Worm (Caenorhabditis elegans) whole organism, L1 larva: Measurements from ENCODE around the gene F53C3.8.

Experiments
- C04F5.9 ChIP-seq: sonication (generic microtip); optimal IDR thresholded peaks from 2 replicates; lab custom pipeline; 2016; ENCODE audit warnings: missing genetic modification characterization, missing compliant biosample characterization
- C16A3.4 ChIP-seq: fragments of 150-350 bp; optimal IDR thresholded peaks from 2 replicates; lab custom pipeline; 2014; ENCODE audit warnings: missing biosample characterization, missing genetic modification characterization
- C34B4.2 ChIP-seq: sonication (generic microtip); optimal IDR thresholded peaks from 2 replicates; lab custom pipeline; 2017; ENCODE audit warnings: mild to moderate bottlenecking, missing genetic modification characterization, missing compliant biosample characterization
- F16B12.6 ChIP-seq: fragments of 150-350 bp; optimal IDR thresholded peaks from 2 replicates; lab custom pipeline; 2014; ENCODE audit warnings: missing biosample characterization, missing genetic modification characterization
- alr-1 ChIP-seq: fragments of 200-800 bp; sonication (Bioruptor generic); optimal IDR thresholded peaks from 2 replicates; lab custom pipeline; 2018; ENCODE audit warnings: borderline replicate concordance, mild to moderate bottlenecking, missing genetic modification characterization, missing compliant biosample characterization
- aly-2 ChIP-seq: fragments of 150-350 bp; optimal IDR thresholded peaks from 2 replicates; lab custom pipeline; 2014; ENCODE audit warnings: missing biosample characterization, missing genetic modification characterization
- blmp-1 ChIP-seq: fragments of 150-350 bp; optimal IDR thresholded peaks from 2 replicates; lab custom pipeline; 2014; ENCODE audit warnings: missing biosample characterization, missing genetic modification characterization
- ceh-63 ChIP-seq: fragments of 200-800 bp; sonication (Bioruptor generic); optimal IDR thresholded peaks from 2 replicates; lab custom pipeline; 2018; ENCODE audit warnings: mild to moderate bottlenecking, missing genetic modification characterization, missing compliant biosample characterization
- ceh-8 ChIP-seq: fragments of 200-800 bp; sonication (Bioruptor generic); optimal IDR thresholded peaks from 2 replicates; lab custom pipeline; 2018; ENCODE audit warnings: mild to moderate bottlenecking, missing genetic modification characterization, moderate library complexity, missing compliant biosample characterization
- ceh-82 ChIP-seq, 3 experiments: fragments of 150-350 bp in 1 of 3; sonication (generic microtip) in 2 of 3; optimal IDR thresholded peaks; 2 replicates each; lab custom pipeline; 2014 to 2017; ENCODE audit warnings: missing biosample characterization in 3 of 3, missing genetic modification characterization in 3 of 3
- ceh-90 ChIP-seq: sonication (generic microtip); optimal IDR thresholded peaks from 2 replicates; lab custom pipeline; 2016; ENCODE audit warnings: missing genetic modification characterization, missing compliant biosample characterization
- dpl-1 ChIP-seq, 3 experiments: fragments of 150-350 bp in 2 of 3; sonication (generic microtip) in 1 of 3; optimal IDR thresholded peaks; 2 replicates each; lab custom pipeline; 2014 to 2017; ENCODE audit warnings: missing biosample characterization in 3 of 3, missing genetic modification characterization in 3 of 3, missing genetic modification reagents in 3 of 3
- dsc-1 ChIP-seq: sonication (generic microtip); optimal IDR thresholded peaks from 2 replicates; lab custom pipeline; 2016; ENCODE audit warnings: mild to moderate bottlenecking, missing genetic modification characterization, missing compliant biosample characterization
- efl-1 ChIP-seq, 4 experiments: fragments of 150-350 bp; optimal IDR thresholded peaks in 3 of 4; peaks in 1 of 4; 1 replicate in 1 of 4; 2 replicates in 3 of 4; lab custom pipeline; 2014; ENCODE audit warnings: missing biosample characterization in 2 of 4, missing genetic modification characterization in 2 of 4, missing genetic modification reagents in 2 of 4
- elt-2 ChIP-seq: sonication (generic microtip); optimal IDR thresholded peaks from 2 replicates; lab custom pipeline; 2016; ENCODE audit warnings: missing genetic modification characterization, mild to moderate bottlenecking, inconsistent platforms, missing compliant biosample characterization, missing genetic modification reagents
- elt-3 ChIP-seq, 6 experiments: fragments of 150-350 bp in 1 of 6; sonication (generic microtip); optimal IDR thresholded peaks; 2 replicates each; lab custom pipeline; 2017 to 2018; ENCODE audit warnings: missing biosample characterization in 6 of 6, missing genetic modification characterization in 6 of 6, inconsistent platforms in 1 of 6
- fkh-10 ChIP-seq: sonication (generic microtip); optimal IDR thresholded peaks from 2 replicates; lab custom pipeline; 2017; ENCODE audit warnings: missing biosample characterization, missing genetic modification reagents, missing genetic modification characterization
- fkh-8 ChIP-seq: sonication (generic microtip); optimal IDR thresholded peaks from 2 replicates; lab custom pipeline; 2016; ENCODE audit warnings: mild to moderate bottlenecking, missing genetic modification characterization, missing compliant biosample characterization
- grh-1 ChIP-seq: fragments of 200-800 bp; sonication (Bioruptor generic); IDR thresholded peaks from 2 replicates; pipeline ENCODE4 v1.3.6; 2022; ENCODE audit warnings: missing genetic modification reagents, missing genetic modification characterization, missing compliant biosample characterization
- hlh-4 ChIP-seq: sonication (generic microtip); optimal IDR thresholded peaks from 2 replicates; lab custom pipeline; 2016; ENCODE audit warnings: mild to moderate bottlenecking, missing genetic modification characterization, missing compliant biosample characterization
- hpl-2 ChIP-seq: fragments of 150-350 bp; optimal IDR thresholded peaks from 2 replicates; lab custom pipeline; 2014; ENCODE audit warnings: missing biosample characterization, missing genetic modification reagents, missing genetic modification characterization
- lin-14 ChIP-seq: fragments of 200-800 bp; sonication (Bioruptor generic); optimal IDR thresholded peaks from 2 replicates; lab custom pipeline; 2018; ENCODE audit warnings: mild to moderate bottlenecking, missing genetic modification characterization, moderate library complexity, missing compliant biosample characterization
- mab-9 ChIP-seq: fragments of 200-800 bp; sonication (Bioruptor generic); IDR thresholded peaks from 2 replicates; pipeline ENCODE4 v1.3.6; 2022; ENCODE audit warnings: missing genetic modification reagents, missing genetic modification characterization, missing compliant biosample characterization
- mep-1 ChIP-seq: fragments of 150-350 bp; optimal IDR thresholded peaks from 2 replicates; lab custom pipeline; 2014; ENCODE audit warnings: missing biosample characterization, missing genetic modification characterization
- nhr-237 ChIP-seq: fragments of 150-350 bp; optimal IDR thresholded peaks from 2 replicates; lab custom pipeline; 2014; ENCODE audit warnings: missing biosample characterization, missing genetic modification characterization
- nhr-47 ChIP-seq: sonication (generic microtip); optimal IDR thresholded peaks from 2 replicates; lab custom pipeline; 2016; ENCODE audit warnings: mild to moderate bottlenecking, missing genetic modification characterization, moderate library complexity, missing compliant biosample characterization
- nhr-71 ChIP-seq: sonication (generic microtip); optimal IDR thresholded peaks from 2 replicates; lab custom pipeline; 2016; ENCODE audit warnings: mild to moderate bottlenecking, missing genetic modification characterization, moderate library complexity, missing compliant biosample characterization
- nhr-77 ChIP-seq: fragments of 150-350 bp; optimal IDR thresholded peaks from 2 replicates; lab custom pipeline; 2014; ENCODE audit warnings: missing biosample characterization, missing genetic modification characterization
- snpc-4 ChIP-seq: fragments of 150-350 bp; optimal IDR thresholded peaks from 2 replicates; lab custom pipeline; 2014; ENCODE audit warnings: missing biosample characterization, missing genetic modification characterization
- snu-23 ChIP-seq: sonication (generic microtip); optimal IDR thresholded peaks from 2 replicates; lab custom pipeline; 2016; ENCODE audit warnings: missing genetic modification characterization, missing compliant biosample characterization
- sox-4 ChIP-seq: sonication (generic microtip); optimal IDR thresholded peaks from 2 replicates; lab custom pipeline; 2016; ENCODE audit warnings: missing genetic modification characterization, missing compliant biosample characterization
- sptf-1 ChIP-seq: fragments of 150-350 bp; optimal IDR thresholded peaks from 2 replicates; lab custom pipeline; 2014; ENCODE audit warnings: missing biosample characterization, missing genetic modification characterization
- swsn-7 ChIP-seq: sonication (generic microtip); optimal IDR thresholded peaks from 2 replicates; lab custom pipeline; 2016; ENCODE audit warnings: missing genetic modification characterization, missing compliant biosample characterization
- tbx-2 ChIP-seq: sonication (generic microtip); optimal IDR thresholded peaks from 2 replicates; lab custom pipeline; 2016; ENCODE audit warnings: missing genetic modification characterization, missing compliant biosample characterization
- unc-86 ChIP-seq: sonication (generic microtip); optimal IDR thresholded peaks from 2 replicates; lab custom pipeline; 2016; ENCODE audit warnings: missing genetic modification characterization, missing compliant biosample characterization
- unc-98 ChIP-seq: fragments of 200-800 bp; sonication (Bioruptor generic); IDR thresholded peaks from 2 replicates; pipeline ENCODE4 v1.3.6; 2022; ENCODE audit warnings: missing genetic modification characterization, missing compliant biosample characterization
- vab-15 ChIP-seq: sonication (generic microtip); optimal IDR thresholded peaks from 2 replicates; lab custom pipeline; 2017; ENCODE audit warnings: missing genotype, mild to moderate bottlenecking, missing genetic modification characterization, missing compliant biosample characterization
- zag-1 ChIP-seq: fragments of 150-350 bp; optimal IDR thresholded peaks from 2 replicates; lab custom pipeline; 2014; ENCODE audit warnings: missing biosample characterization, missing genetic modification characterization
- zip-4 ChIP-seq: fragments of 200-800 bp; sonication (Bioruptor generic); optimal IDR thresholded peaks from 2 replicates; lab custom pipeline; 2018; ENCODE audit warnings: mild to moderate bottlenecking, missing genetic modification characterization, moderate library complexity, missing compliant biosample characterization
- ztf-4 ChIP-seq: fragments of 150-350 bp; optimal IDR thresholded peaks from 2 replicates; lab custom pipeline; 2014; ENCODE audit warnings: missing biosample characterization, missing genetic modification characterization

The F53C3.8 gene

DNA sequence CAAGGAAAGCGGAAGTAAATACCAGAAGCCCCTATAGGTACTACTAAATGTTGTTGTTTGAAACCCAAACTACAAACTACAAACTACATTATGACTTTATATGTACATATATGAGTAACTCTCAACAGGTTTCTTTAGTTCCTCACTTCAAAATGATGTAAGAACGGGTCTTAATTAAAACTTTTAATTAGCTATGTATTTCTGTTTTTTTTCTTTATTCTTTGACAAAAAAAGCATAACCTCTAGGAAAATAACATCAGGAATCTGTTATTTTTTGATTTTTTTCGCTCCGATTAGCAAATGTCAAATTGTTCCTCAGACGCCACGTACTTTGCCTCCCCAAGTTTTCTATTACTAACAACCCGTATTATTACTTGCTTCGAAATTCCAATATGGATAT lies 12.9 kb upstream of the F53C3.8 start, which contains the start of gene srh-250:
srh-250 (plus strand) TSS at position 301 of the 400 bp plus-strand sequence.
- no peak for TF ChIP-seq C16A3.4 (tag; lab: Kevin White, UChicago)
- TF ChIP-seq elt-2, result no peak
- TF ChIP-seq swsn-7 (tag; lab: Kevin White, UChicago), result no peak
- TF ChIP-seq fkh-10 (GFP tag; lab: Kevin White, UChicago), result no peak
- TF ChIP-seq hlh-4, result no peak
- TF ChIP-seq hpl-2 (GFP tag; lab: Kevin White, UChicago), result no peak
- TF ChIP-seq snpc-4 (tag; lab: Kevin White, UChicago), result no peak
- no peak for TF ChIP-seq unc-86
- no peak for TF ChIP-seq mep-1 (tag; lab: Kevin White, UChicago)
- TF ChIP-seq elt-3 (tag; optimal IDR thresholded peaks at IDR 0.05; lab: Kevin White, UChicago), result no peak
- TF ChIP-seq nhr-47 (tag; lab: Kevin White, UChicago), result no peak
- TF ChIP-seq nhr-71 (tag; lab: Kevin White, UChicago), result no peak
- TF ChIP-seq dsc-1 (tag; lab: Kevin White, UChicago), result no peak
- no peak for TF ChIP-seq ceh-63 (GFP tag; lab: Kevin White, UChicago)
- TF ChIP-seq mab-9 (GFP tag; lab: Robert Waterston, UW), result no peak
- no peak for TF ChIP-seq C04F5.9 (tag; lab: Kevin White, UChicago)
- TF ChIP-seq, all 84 proteins: peak for 0

ce11 chrII:3879945-3880344 lies 11.3 kb upstream of the F53C3.8 start, which contains the start of gene nhr-166:
nhr-166 (plus strand) TSS chrII:3880245.
- no peak for TF ChIP-seq ceh-82 (tag; optimal IDR thresholded peaks at IDR 0.05; lab: Kevin White, UChicago)
- no peak for TF ChIP-seq sptf-1 (tag; lab: Kevin White, UChicago)
- no peak for TF ChIP-seq dpl-1 (GFP tag; optimal IDR thresholded peaks at IDR 0.05; lab: Kevin White, UChicago)
- TF ChIP-seq zip-4 (GFP tag; lab: Kevin White, UChicago), result no peak
- TF ChIP-seq snu-23 (GFP tag; lab: Kevin White, UChicago), result no peak
- no peak for TF ChIP-seq F16B12.6 (tag; lab: Kevin White, UChicago)
- no peak for TF ChIP-seq ceh-90
- no peak for TF ChIP-seq lin-14 (GFP tag; lab: Kevin White, UChicago)
- TF ChIP-seq grh-1, result no peak
- no peak for TF ChIP-seq nhr-77
- no peak for TF ChIP-seq efl-1 (optimal IDR thresholded peaks at IDR 0.05; lab: Kevin White, UChicago)
- TF ChIP-seq efl-1 (GFP tag; optimal IDR thresholded peaks at IDR 0.05 in 1 of 2; lab: Kevin White, UChicago), result no peak
- no peak for TF ChIP-seq dsc-1 (tag; lab: Kevin White, UChicago)
- TF ChIP-seq fkh-8, result no peak
- TF ChIP-seq alr-1, result no peak
- TF ChIP-seq mab-9 (GFP tag; lab: Robert Waterston, UW), result no peak
- TF ChIP-seq blmp-1 (tag; lab: Kevin White, UChicago), result no peak
- TF ChIP-seq nhr-237 (tag; lab: Kevin White, UChicago), result no peak
- TF ChIP-seq aly-2, result no peak
- TF ChIP-seq, all 84 proteins: peak for 0

DNA sequence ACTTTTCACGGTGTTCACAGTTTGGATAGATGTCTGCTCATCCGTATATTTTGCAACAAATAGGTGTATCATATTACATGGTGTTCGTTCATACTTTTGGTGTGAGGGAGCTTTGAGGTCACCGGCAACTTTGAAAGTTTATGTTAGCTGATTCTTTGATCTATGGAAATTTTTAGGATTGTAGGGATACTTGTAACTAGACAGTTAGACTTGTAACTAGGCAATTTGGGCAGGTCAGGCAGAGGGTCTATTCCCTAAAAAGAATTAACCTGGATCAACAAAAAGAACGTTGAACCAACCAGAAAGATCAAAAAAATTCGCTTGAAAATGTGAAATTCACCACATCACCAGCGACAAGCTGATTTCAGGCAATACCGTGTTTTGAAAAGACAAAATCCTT lies 2.7 kb downstream of the F53C3.8 start:
- TF ChIP-seq mab-9 (GFP tag; lab: Robert Waterston, UW) (no peak), nhr-47 (tag; lab: Kevin White, UChicago) (no peak), ceh-63 (GFP tag; lab: Kevin White, UChicago) (no peak), snu-23 (GFP tag; lab: Kevin White, UChicago) (no peak), efl-1 (optimal IDR thresholded peaks at IDR 0.05; lab: Kevin White, UChicago) (no peak), efl-1 (GFP tag; optimal IDR thresholded peaks at IDR 0.05 in 1 of 2; lab: Kevin White, UChicago) (no peak), zip-4 (GFP tag; lab: Kevin White, UChicago) (no peak), ceh-8 (GFP tag; lab: Kevin White, UChicago) (no peak), nhr-71 (tag; lab: Kevin White, UChicago) (no peak), vab-15 (no peak), mep-1 (tag; lab: Kevin White, UChicago) (no peak), zag-1 (no peak), unc-98 (GFP tag; lab: Robert Waterston, UW) (no peak), sox-4 (tag; lab: Kevin White, UChicago) (no peak), C34B4.2 (tag; lab: Kevin White, UChicago) (no peak), tbx-2 (tag; lab: Kevin White, UChicago) (no peak), C16A3.4 (tag; lab: Kevin White, UChicago) (no peak), ztf-4 (no peak)
